Worm (Caenorhabditis elegans): ENCODE data around the gene F44F4.10.
"Not testable (repeated sequence)": the region's sequence is repeated elsewhere in the genome, so short reads cannot be mapped to it uniquely, and the experiment has no call there.

The F44F4.10 gene

ce11 chrII:10941918-10942317 is 24.8 kb upstream of the F44F4.10 start, which contains the start of gene R03D7.15:
Gene R03D7.15, plus strand, starts transcription at chrII:10942216.
- not testable (repeated sequence) for TF ChIP-seq fkh-10 (GFP tag; optimal IDR thresholded peaks at IDR 0.05); pha-4 (tag; optimal IDR thresholded peaks at IDR 0.05); daf-12 (tag; optimal IDR thresholded peaks at IDR 0.05)

- TF ChIP-seq ztf-4 (tag; optimal IDR thresholded peaks at IDR 0.05) = no peak
Measured at ce11 chrII:10935336-10935735, 18.3 kb upstream of the F44F4.10 start.

- TF ChIP-seq egl-27 (tag; optimal IDR thresholded peaks at IDR 0.05) = no peak
- no peak for TF ChIP-seq ztf-4 (tag; optimal IDR thresholded peaks at IDR 0.05)
- TF ChIP-seq mml-1 (tag; optimal IDR thresholded peaks at IDR 0.05) = no peak
- TF ChIP-seq jun-1 (tag; optimal IDR thresholded peaks at IDR 0.05) = no peak
- TF ChIP-seq egl-5 (tag; optimal IDR thresholded peaks at IDR 0.05) = no peak
- TF ChIP-seq ztf-11 (tag; optimal IDR thresholded peaks at IDR 0.05) = no peak
- TF ChIP-seq zag-1 (tag; optimal IDR thresholded peaks at IDR 0.05) = no peak
- no peak for TF ChIP-seq ceh-16 (tag; optimal IDR thresholded peaks at IDR 0.05)
Measured at ce11 chrII:10934786-10935185, 17.7 kb upstream of the F44F4.10 start, which contains the start of gene R03D7.2. Gene R03D7.2, minus strand, starts transcription at chrII:10935184.

- TF ChIP-seq fos-1 (tag; optimal IDR thresholded peaks at IDR 0.05) (no peak), jun-1 (tag; optimal IDR thresholded peaks at IDR 0.05) (no peak), R02D3.7 (tag; optimal IDR thresholded peaks at IDR 0.05) (no peak), ama-1 (optimal IDR thresholded peaks at IDR 0.05) (no peak), ceh-82 (tag; optimal IDR thresholded peaks at IDR 0.05) (no peak), ceh-9 (tag; optimal IDR thresholded peaks at IDR 0.05) (no peak), elt-1 (tag; optimal IDR thresholded peaks at IDR 0.05) (no peak), ceh-16 (tag; optimal IDR thresholded peaks at IDR 0.05) (no peak), sea-2 (GFP tag; optimal IDR thresholded peaks at IDR 0.05) (no peak), elt-2 (tag; optimal IDR thresholded peaks at IDR 0.05) (no peak), ztf-11 (tag; optimal IDR thresholded peaks at IDR 0.05) (no peak), mml-1 (tag; optimal IDR thresholded peaks at IDR 0.05) (no peak), skn-1 (tag; optimal IDR thresholded peaks at IDR 0.05) (no peak), nhr-11 (tag; optimal IDR thresholded peaks at IDR 0.05) (no peak), nhr-77 (tag; optimal IDR thresholded peaks at IDR 0.05) (no peak)
Measured at ce11 chrII:10933948-10934722, 17.1 kb upstream of the F44F4.10 start.

ce11 chrII:10932305-10932704 is 15.2 kb upstream of the F44F4.10 start:
- no peak for TF ChIP-seq zag-1 (tag; optimal IDR thresholded peaks at IDR 0.05)
- TF ChIP-seq eor-1 (tag; optimal IDR thresholded peaks at IDR 0.05) = no peak
- TF ChIP-seq nhr-28 (tag; optimal IDR thresholded peaks at IDR 0.05) = no peak
- TF ChIP-seq unc-62 (GFP tag; optimal IDR thresholded peaks at IDR 0.05) = no peak
- no peak for TF ChIP-seq ceh-28 (tag; optimal IDR thresholded peaks at IDR 0.05)
- no peak for TF ChIP-seq R02D3.7 (tag; optimal IDR thresholded peaks at IDR 0.05)
- TF ChIP-seq nhr-43 (tag; optimal IDR thresholded peaks at IDR 0.05; ENCODE audit: poor library complexity, severe bottlenecking) = no peak
- TF ChIP-seq nhr-12 (tag; optimal IDR thresholded peaks at IDR 0.05) = no peak
- TF ChIP-seq hmg-11 (tag; optimal IDR thresholded peaks at IDR 0.05) = no peak
- TF ChIP-seq mml-1 (tag; optimal IDR thresholded peaks at IDR 0.05) = no peak
- TF ChIP-seq daf-12 (tag; optimal IDR thresholded peaks at IDR 0.05) = no peak
- TF ChIP-seq nhr-67 (tag; optimal IDR thresholded peaks at IDR 0.05) = no peak

ce11 chrII:10930678-10931650 is 13.9 kb upstream of the F44F4.10 start:
- TF ChIP-seq nhr-43 (tag; optimal IDR thresholded peaks at IDR 0.05; ENCODE audit: poor library complexity, severe bottlenecking) = peak; percentile 62
- TF ChIP-seq lsy-12 (tag; optimal IDR thresholded peaks at IDR 0.05) = peak; percentile 13
- no peak for TF ChIP-seq unc-62 (GFP tag; optimal IDR thresholded peaks at IDR 0.05)
